Fruit fly (Drosophila melanogaster): ENCODE results near the gene CG10702.

The CG10702 gene

DNA sequence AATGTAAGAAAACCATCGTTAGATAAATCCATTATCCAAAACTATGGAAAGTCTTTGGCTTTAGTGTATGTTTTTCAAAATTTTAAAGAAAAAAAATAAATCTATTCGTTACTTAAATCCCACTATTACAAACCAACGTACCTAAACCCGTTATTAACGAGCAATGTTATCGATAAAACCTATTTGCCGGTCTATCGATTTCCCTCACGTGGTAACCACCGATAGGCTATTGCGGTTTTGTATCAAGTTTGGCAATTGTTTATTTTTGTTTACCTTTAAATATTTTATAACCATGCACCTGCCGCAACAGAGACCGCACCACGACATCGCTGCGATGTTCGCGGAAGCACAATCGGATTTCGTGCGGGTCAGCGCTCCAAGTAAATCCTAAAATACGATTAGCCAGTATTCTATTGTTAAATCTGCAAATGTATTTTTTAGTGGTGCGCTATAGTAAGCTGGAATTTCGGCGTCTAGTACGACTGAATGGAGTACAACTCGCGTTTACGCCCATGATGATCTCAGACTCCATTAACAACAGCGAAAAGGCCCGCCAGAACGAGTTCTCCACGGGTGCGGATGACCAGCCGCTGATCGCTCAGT, 6.5 kb downstream of the CG10702 start, which contains the start of gene Dus4:
Gene Dus4, plus strand, starts transcription at position 206 of the 603 bp plus-strand sequence.
- TF ChIP-seq CG1620 (GFP tag; optimal IDR thresholded peaks at IDR 0.05): no peak
- TF ChIP-seq Mnt (GFP tag; optimal IDR thresholded peaks at IDR 0.05): peak; percentile 58

dm6 chr2L:19058916-19059315, 10.7 kb downstream of the CG10702 start, which contains the start of gene Phlpp:
Gene Phlpp (plus strand): TSS chr2L:19059129.
- TF ChIP-seq CG33017 (tag; optimal IDR thresholded peaks at IDR 0.05) (no peak), bab1 (GFP tag; optimal IDR thresholded peaks at IDR 0.05) (peak; percentile 42)

DNA sequence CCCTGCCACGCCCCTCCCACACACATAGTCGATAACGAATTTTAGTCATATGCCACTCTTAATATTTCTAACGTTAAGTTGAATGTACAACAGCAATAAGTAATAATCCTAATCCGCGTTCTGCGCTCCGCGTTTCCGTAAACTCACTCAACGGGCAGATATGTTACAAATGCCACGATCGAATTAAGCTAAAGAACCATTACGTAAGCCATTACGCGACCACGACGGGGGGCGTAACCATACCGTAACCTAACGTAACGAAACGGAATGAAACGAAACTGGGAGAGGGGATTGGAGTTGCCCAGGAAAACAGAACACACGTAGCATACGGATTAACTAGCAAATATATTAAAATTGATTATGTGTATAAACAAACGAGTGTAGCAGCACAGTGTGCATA, 11.9 kb downstream of the CG10702 start:
- TF ChIP-seq CG1620 (GFP tag; optimal IDR thresholded peaks at IDR 0.05) (no peak), CG14711 (tag; optimal IDR thresholded peaks at IDR 0.05) (no peak), toe (GFP tag; optimal IDR thresholded peaks at IDR 0.05) (no peak), CG7045 (GFP tag; optimal IDR thresholded peaks at IDR 0.05) (no peak), Clk (GFP tag; optimal IDR thresholded peaks at IDR 0.05) (no peak), CG33017 (tag; optimal IDR thresholded peaks at IDR 0.05) (no peak), Crg-1 (GFP tag; optimal IDR thresholded peaks at IDR 0.05) (no peak), Mnt (GFP tag; optimal IDR thresholded peaks at IDR 0.05) (no peak), kay (GFP tag; ENCODE audit: borderline replicate concordance) (no peak), pad (GFP tag; optimal IDR thresholded peaks at IDR 0.05) (no peak), tj (GFP tag; optimal IDR thresholded peaks at IDR 0.05) (no peak), cnc (optimal IDR thresholded peaks at IDR 0.05) (no peak), Hr96 (GFP tag; optimal IDR thresholded peaks at IDR 0.05) (no peak), bab1 (GFP tag; optimal IDR thresholded peaks at IDR 0.05) (no peak), CG11617 (GFP tag; optimal IDR thresholded peaks at IDR 0.05) (no peak), CG7101 (tag; optimal IDR thresholded peaks at IDR 0.05) (no peak), ovo (GFP tag; optimal IDR thresholded peaks at IDR 0.05) (no peak)

dm6 chr2L:19054516-19054887, 15.1 kb downstream of the CG10702 start:
- TF ChIP-seq CG12768 (GFP tag; optimal IDR thresholded peaks at IDR 0.05) (no peak), bab1 (GFP tag; optimal IDR thresholded peaks at IDR 0.05) (no peak), CG1620 (GFP tag; optimal IDR thresholded peaks at IDR 0.05) (no peak)

DNA sequence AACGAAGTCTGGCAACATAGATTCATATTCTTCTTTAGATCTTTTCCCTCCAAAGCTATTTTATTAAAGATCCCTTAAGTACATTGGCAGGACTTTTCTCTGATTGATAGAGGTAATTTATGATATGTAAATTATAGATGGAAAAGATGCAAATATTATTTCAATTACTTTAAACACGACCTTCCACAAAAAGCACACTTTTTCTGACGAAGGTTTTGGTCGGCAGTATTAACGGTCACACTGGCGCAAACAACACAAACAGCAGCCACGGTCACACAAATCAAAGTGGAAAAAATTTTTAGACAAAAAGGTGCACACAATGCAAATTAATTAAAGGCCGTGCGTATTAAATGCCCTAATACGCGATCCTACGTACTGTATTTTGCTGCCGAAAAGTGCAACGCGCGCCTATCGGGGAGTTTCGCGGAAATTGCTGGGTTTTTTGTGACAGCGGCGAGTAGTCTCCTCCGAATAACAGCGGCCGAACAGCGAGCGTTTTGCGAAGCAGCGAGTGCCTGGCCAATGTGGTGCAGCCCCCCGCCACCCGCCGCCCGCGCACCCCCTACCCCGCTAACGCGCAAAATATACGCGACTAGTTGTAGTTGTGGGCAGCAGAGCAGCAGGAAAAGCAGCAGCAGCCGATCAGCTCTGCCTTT, 15.7 kb downstream of the CG10702 start, which contains the start of gene CG10492:
Gene CG10492, plus strand, starts transcription at position 219 of the 656 bp plus-strand sequence.
- TF ChIP-seq pad (GFP tag; optimal IDR thresholded peaks at IDR 0.05) (peak; percentile 45), CG7101 (tag; optimal IDR thresholded peaks at IDR 0.05) (no peak), CG7045 (GFP tag; optimal IDR thresholded peaks at IDR 0.05) (no peak), Mnt (GFP tag; optimal IDR thresholded peaks at IDR 0.05) (peak; percentile 79), Hr96 (GFP tag; optimal IDR thresholded peaks at IDR 0.05) (no peak), tj (GFP tag; optimal IDR thresholded peaks at IDR 0.05) (peak; percentile 65), Clk (GFP tag; optimal IDR thresholded peaks at IDR 0.05) (peak; percentile 17), cnc (optimal IDR thresholded peaks at IDR 0.05) (no peak), CG5204 (GFP tag; optimal IDR thresholded peaks at IDR 0.05) (no peak), ovo (GFP tag; optimal IDR thresholded peaks at IDR 0.05) (no peak), cic (GFP tag; optimal IDR thresholded peaks at IDR 0.05) (peak; percentile 55), Crg-1 (GFP tag; optimal IDR thresholded peaks at IDR 0.05) (no peak), CG14711 (tag; optimal IDR thresholded peaks at IDR 0.05) (no peak), CG11617 (GFP tag; optimal IDR thresholded peaks at IDR 0.05) (peak; percentile 50), bab1 (GFP tag; optimal IDR thresholded peaks at IDR 0.05) (peak; percentile 5), CG1620 (GFP tag; optimal IDR thresholded peaks at IDR 0.05) (no peak), CG33017 (tag; optimal IDR thresholded peaks at IDR 0.05) (no peak), kay (GFP tag; ENCODE audit: borderline replicate concordance) (no peak), toe (GFP tag; optimal IDR thresholded peaks at IDR 0.05) (no peak), CG12768 (GFP tag; optimal IDR thresholded peaks at IDR 0.05) (peak; percentile 39)

DNA sequence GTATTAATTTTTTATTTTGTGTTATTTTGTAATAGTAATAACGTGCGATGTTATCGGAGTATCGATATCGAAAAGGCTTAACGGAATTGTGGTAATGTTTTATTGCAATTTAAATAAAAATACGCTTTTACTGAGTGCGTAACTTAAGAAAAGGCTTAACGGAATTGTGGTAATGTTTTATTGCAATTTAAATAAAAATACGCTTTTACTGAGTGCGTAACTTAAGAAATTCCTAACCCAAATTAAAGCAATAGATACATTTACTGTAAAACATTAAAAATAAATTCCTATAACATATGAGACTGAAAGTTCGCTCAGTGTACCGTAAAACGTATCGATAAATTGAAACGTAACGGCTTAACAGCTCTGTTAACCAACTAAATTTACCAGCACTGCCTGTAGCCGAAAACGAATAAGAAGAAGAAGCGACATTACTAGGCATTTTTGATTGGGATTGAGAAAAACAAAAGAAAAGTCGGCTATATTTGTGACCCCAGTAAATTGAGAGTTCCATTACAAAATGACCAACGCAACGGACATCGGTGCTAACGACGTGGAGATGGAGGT, 18.0 kb downstream of the CG10702 start, which contains the start of gene Rpn3:
Gene Rpn3, plus strand, starts transcription at position 257 of the 567 bp plus-strand sequence.
- TF ChIP-seq toe (GFP tag; optimal IDR thresholded peaks at IDR 0.05): no peak
- peak; percentile 55 for TF ChIP-seq pad (GFP tag; optimal IDR thresholded peaks at IDR 0.05)
- peak; percentile 51 for TF ChIP-seq CG12768 (GFP tag; optimal IDR thresholded peaks at IDR 0.05)
- peak; percentile 72 for TF ChIP-seq CG1620 (GFP tag; optimal IDR thresholded peaks at IDR 0.05)
- peak; percentile 60 for TF ChIP-seq tj (GFP tag; optimal IDR thresholded peaks at IDR 0.05)
- TF ChIP-seq CG7045 (GFP tag; optimal IDR thresholded peaks at IDR 0.05): peak; percentile 56
- TF ChIP-seq Clk (GFP tag; optimal IDR thresholded peaks at IDR 0.05): peak; percentile 62
- TF ChIP-seq bab1 (GFP tag; optimal IDR thresholded peaks at IDR 0.05): peak; percentile 84
- TF ChIP-seq Crg-1 (GFP tag; optimal IDR thresholded peaks at IDR 0.05): peak; percentile 72
- TF ChIP-seq CG5204 (GFP tag; optimal IDR thresholded peaks at IDR 0.05): no peak
- TF ChIP-seq CG33017 (tag; optimal IDR thresholded peaks at IDR 0.05): peak; percentile 73
- no peak for TF ChIP-seq Hr96 (GFP tag; optimal IDR thresholded peaks at IDR 0.05)
- peak; percentile 97 to 99 for TF ChIP-seq cnc (optimal IDR thresholded peaks at IDR 0.05)
- TF ChIP-seq CG11617 (GFP tag; optimal IDR thresholded peaks at IDR 0.05): peak; percentile 78
- peak; percentile 83 for TF ChIP-seq CG14711 (tag; optimal IDR thresholded peaks at IDR 0.05)
- TF ChIP-seq kay (GFP tag; ENCODE audit: borderline replicate concordance): no peak
- no peak for TF ChIP-seq cic (GFP tag; optimal IDR thresholded peaks at IDR 0.05)
- TF ChIP-seq ovo (GFP tag; optimal IDR thresholded peaks at IDR 0.05): peak; percentile 29
- peak; percentile 83 for TF ChIP-seq CG7101 (tag; optimal IDR thresholded peaks at IDR 0.05)
- peak; percentile 90 for TF ChIP-seq Mnt (GFP tag; optimal IDR thresholded peaks at IDR 0.05)
